Worm (Caenorhabditis elegans): ENCODE data around the gene rip-1.
A peak's percentile ranks its signal among the peaks of the same experiment; 100 is the strongest.

The rip-1 gene

DNA sequence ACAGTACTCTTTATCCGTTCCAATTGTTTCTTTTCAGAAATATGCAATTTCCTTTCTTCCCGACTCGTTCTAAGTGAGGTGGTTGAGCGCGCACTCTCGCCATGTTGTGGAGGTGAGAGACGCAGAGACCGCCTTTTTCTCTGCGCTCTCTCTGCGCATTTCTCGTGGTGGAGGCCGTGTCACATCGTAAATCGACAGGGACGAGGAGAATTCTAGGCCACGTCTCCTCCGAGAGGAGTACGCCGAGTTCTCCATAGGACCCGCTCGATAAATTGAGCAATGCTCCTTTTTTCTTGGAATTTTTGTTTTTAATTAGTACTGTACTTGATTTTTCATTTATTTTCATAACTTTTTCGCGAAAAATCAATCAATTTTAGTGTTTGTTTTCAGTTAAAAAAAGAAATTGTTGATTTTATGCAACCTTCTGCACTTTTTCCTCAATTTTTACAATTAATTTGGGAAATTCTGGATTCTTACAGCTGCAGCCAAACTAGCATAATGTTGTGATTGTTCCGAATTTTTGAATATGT is 12.3 kb upstream of the rip-1 start, which contains the start of gene cnk-1 (continued):
- peak; percentile 88 for TF ChIP-seq sox-4 (tag; optimal IDR thresholded peaks at IDR 0.05)

DNA sequence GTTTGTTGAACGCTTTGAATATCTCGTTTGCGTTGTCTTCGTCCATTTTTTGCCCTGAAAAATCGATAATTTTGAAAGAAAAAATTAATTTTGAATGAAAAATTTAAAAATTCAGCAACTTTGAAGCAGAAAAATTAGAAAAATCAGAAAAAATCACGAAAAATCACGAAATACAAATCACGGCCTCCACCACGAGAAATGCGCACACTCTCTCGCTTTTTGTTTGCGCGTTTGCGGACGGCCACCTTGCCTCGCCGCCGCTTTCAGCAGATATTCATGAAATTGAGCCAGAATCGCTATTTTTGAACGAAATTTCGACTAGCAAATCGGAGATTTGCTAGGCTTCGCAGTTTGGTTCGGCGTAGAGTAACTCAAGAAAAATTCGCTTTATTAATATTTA is 8.3 kb upstream of the rip-1 start, which contains the start of gene inpp-4B:
Gene inpp-4B, minus strand, starts transcription at position 54 of the 400 bp plus-strand sequence.
- TF ChIP-seq nhr-71 (tag; optimal IDR thresholded peaks at IDR 0.05) (peak; percentile 16), dpl-1 (GFP tag; optimal IDR thresholded peaks at IDR 0.05) (peak in 1 of 3 experiments; percentile 2), isw-1 (GFP tag; IDR thresholded peaks at IDR 0.05) (peak; percentile 31; the same call in 1 of the 2 replicates), nhr-47 (tag; optimal IDR thresholded peaks at IDR 0.05) (peak; percentile 16), efl-1 (optimal IDR thresholded peaks at IDR 0.05) (peak; percentile 6 to 10), efl-1 (GFP tag; optimal IDR thresholded peaks at IDR 0.05 in 1 of 2) (peak in 1 of 2 experiments; percentile 76), nhr-19 (GFP tag; conservative IDR thresholded peaks at IDR 0.05) (0 out of 2 replicates have a peak, but pooled peaks have one; percentile 13), lin-35 (GFP tag; optimal IDR thresholded peaks at IDR 0.05) (peak in 1 of 2 experiments; percentile 15)

DNA sequence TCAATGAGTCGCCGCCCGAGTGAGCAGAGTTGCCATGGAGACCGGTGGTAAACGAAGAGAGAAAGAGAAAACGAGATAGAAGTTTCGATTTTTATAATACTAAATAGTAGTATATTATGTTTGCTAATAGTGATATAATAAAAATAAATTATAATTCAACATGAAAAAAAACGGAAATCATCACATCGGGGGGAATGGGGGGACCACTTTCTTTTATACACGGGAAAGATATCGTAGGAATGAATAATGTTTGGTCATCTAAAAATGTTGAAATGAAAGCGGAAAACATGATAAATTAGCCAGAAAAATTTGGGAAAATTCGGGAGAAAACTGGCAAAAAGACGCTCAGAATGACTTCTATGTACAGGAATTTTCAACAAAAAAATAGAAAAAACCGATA is 3.1 kb upstream of the rip-1 start, which contains the start of gene bbs-5:
Gene bbs-5, minus strand, starts transcription at position 101 of the 400 bp plus-strand sequence.
- TF ChIP-seq nhr-237 (tag; optimal IDR thresholded peaks at IDR 0.05) = no peak
- peak; percentile 39 for TF ChIP-seq fkh-8 (tag; optimal IDR thresholded peaks at IDR 0.05)

DNA sequence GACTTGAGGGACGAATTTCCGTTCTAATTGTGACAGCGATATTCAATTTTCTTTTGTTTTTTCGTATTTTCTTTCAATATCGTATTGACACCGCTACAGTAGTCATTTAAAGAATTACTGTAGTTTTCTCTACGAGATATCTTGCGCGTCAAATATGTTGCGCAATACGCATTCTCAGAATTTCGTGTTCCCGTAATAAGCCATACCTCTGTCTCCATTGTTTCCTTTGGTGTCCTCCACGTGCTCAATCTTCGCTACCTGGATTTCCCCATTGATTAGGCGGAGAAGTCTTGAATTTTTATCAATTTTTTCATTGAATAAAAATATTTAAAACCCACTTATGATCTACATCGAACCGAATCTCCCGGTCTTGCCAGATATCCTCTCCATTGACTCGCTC is 2.7 kb upstream of the rip-1 start:
- TF ChIP-seq ceh-8 (GFP tag; optimal IDR thresholded peaks at IDR 0.05) = no peak
- no peak for TF ChIP-seq efl-1 (optimal IDR thresholded peaks at IDR 0.05)
- TF ChIP-seq efl-1 (GFP tag; optimal IDR thresholded peaks at IDR 0.05 in 1 of 2) = no peak
- no peak for TF ChIP-seq lin-15B (tag; optimal IDR thresholded peaks at IDR 0.05)
- TF ChIP-seq ama-1 (optimal IDR thresholded peaks at IDR 0.05) = no peak
- no peak for TF ChIP-seq efl-3 (GFP tag; optimal IDR thresholded peaks at IDR 0.05)
- TF ChIP-seq ceh-63 (GFP tag; optimal IDR thresholded peaks at IDR 0.05) = no peak
- no peak for TF ChIP-seq fos-1 (tag; optimal IDR thresholded peaks at IDR 0.05)
- no peak for TF ChIP-seq F16B12.6 (tag; optimal IDR thresholded peaks at IDR 0.05)
- TF ChIP-seq sox-4 (tag; optimal IDR thresholded peaks at IDR 0.05) = no peak
- no peak for TF ChIP-seq ceh-90 (tag; optimal IDR thresholded peaks at IDR 0.05)
- TF ChIP-seq nhr-20 (tag; optimal IDR thresholded peaks at IDR 0.05) = no peak
- no peak for TF ChIP-seq nhr-90 (tag; optimal IDR thresholded peaks at IDR 0.05; ENCODE audit: poor library complexity)
- TF ChIP-seq unc-130 (tag; optimal IDR thresholded peaks at IDR 0.05) = no peak
- TF ChIP-seq dpl-1 (GFP tag; optimal IDR thresholded peaks at IDR 0.05) = no peak
- no peak for TF ChIP-seq unc-30 (tag; optimal IDR thresholded peaks at IDR 0.05)
- TF ChIP-seq tbx-2 (tag; optimal IDR thresholded peaks at IDR 0.05) = no peak
- no peak for TF ChIP-seq ceh-88 (GFP tag; IDR thresholded peaks at IDR 0.05)
- no peak for TF ChIP-seq C04F5.9 (tag; optimal IDR thresholded peaks at IDR 0.05)

DNA sequence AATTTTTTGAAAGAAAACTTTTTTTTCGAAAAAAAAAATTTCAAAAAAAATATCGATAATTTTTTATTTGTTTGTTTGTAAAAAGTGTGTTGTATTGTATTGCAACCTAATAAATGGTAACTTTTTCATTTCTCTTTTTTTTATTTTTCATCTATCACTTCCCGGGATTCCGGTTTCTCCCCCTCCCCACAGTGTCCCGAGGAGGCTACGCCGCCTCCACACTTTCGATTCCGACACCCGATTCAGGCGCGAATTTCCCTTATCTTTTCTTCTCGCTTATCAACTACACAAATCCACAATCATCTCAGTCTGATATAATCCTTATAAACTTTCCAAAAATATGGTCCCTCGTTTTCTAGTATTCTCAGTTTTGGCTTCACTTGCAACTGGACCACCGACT is 4.0 kb downstream of the rip-1 start, which contains the start of gene R01H10.4:
Gene R01H10.4, plus strand, starts transcription at position 236 of the 400 bp plus-strand sequence.
- peak in 1 of 6 experiments; percentile 57 for TF ChIP-seq elt-3 (tag; optimal IDR thresholded peaks at IDR 0.05)
- TF ChIP-seq blmp-1 (tag; optimal IDR thresholded peaks at IDR 0.05) = peak; percentile 97
- TF ChIP-seq ceh-90 (tag; optimal IDR thresholded peaks at IDR 0.05) = no peak

ce11 chrIII:10253334-10253733 is 5.2 kb downstream of the rip-1 start:
- no peak for TF ChIP-seq efl-1 (optimal IDR thresholded peaks at IDR 0.05)
- peak in 1 of 2 experiments; percentile 20 for TF ChIP-seq efl-1 (GFP tag; optimal IDR thresholded peaks at IDR 0.05 in 1 of 2)
- TF ChIP-seq mef-2 (tag; optimal IDR thresholded peaks at IDR 0.05) = no peak

- no peak for TF ChIP-seq dpl-1 (GFP tag; optimal IDR thresholded peaks at IDR 0.05)
- no peak for TF ChIP-seq hlh-4 (tag; optimal IDR thresholded peaks at IDR 0.05)
- TF ChIP-seq zag-1 (tag; optimal IDR thresholded peaks at IDR 0.05) = no peak
- TF ChIP-seq nhr-85 (tag) = no peak
- no peak for TF ChIP-seq isw-1 (GFP tag; IDR thresholded peaks at IDR 0.05)
- TF ChIP-seq xbp-1 (tag; optimal IDR thresholded peaks at IDR 0.05) = no peak
- TF ChIP-seq blmp-1 (tag; optimal IDR thresholded peaks at IDR 0.05) = no peak
- TF ChIP-seq sup-37 (GFP tag; optimal IDR thresholded peaks at IDR 0.05) = no peak
- TF ChIP-seq nhr-20 (tag; optimal IDR thresholded peaks at IDR 0.05) = no peak
- no peak for TF ChIP-seq hpl-2 (GFP tag; optimal IDR thresholded peaks at IDR 0.05)
- TF ChIP-seq Y116A8C.19 (tag; optimal IDR thresholded peaks at IDR 0.05; ENCODE audit: borderline replicate concordance) = no peak
- no peak for TF ChIP-seq nhr-76 (tag; optimal IDR thresholded peaks at IDR 0.05)
- no peak for TF ChIP-seq pqm-1 (tag; optimal IDR thresholded peaks at IDR 0.05)
- no peak for TF ChIP-seq lin-15B (tag; optimal IDR thresholded peaks at IDR 0.05)
- TF ChIP-seq grh-1 (GFP tag; IDR thresholded peaks at IDR 0.05) = no peak
These were observed 7.4 kb downstream of the rip-1 start for ce11 chrIII:10251114-10251513.
